Fruit fly (Drosophila melanogaster): ENCODE data around the gene CG8031.
A peak's percentile ranks its signal among the peaks of the same experiment; 100 is the strongest.

dm6 chr3R:12997550-12998233, 13.4 kb downstream of the CG8031 start, which contains the start of the genes CG17327, CG44194 and CG7518:
- TF ChIP-seq CG14711 (tag; optimal IDR thresholded peaks at IDR 0.05) (peak; percentile 84), CG7045 (GFP tag; optimal IDR thresholded peaks at IDR 0.05) (no peak), pad (GFP tag; optimal IDR thresholded peaks at IDR 0.05) (no peak)
